Fruit fly (Drosophila melanogaster) whole organism, adult: ENCODE measurements around the gene Srg3.

Source experiments
- CG11617 ChIP-seq: fragments of 200-800 bp; sonication (Bioruptor generic); optimal IDR thresholded peaks from 2 replicates; lab custom pipeline; 2017; ENCODE audit warnings: mild to moderate bottlenecking, missing biosample characterization, missing genetic modification reagents, missing genetic modification characterization
- CG12768 ChIP-seq: fragments of 200-800 bp; sonication (Bioruptor generic); optimal IDR thresholded peaks from 2 replicates; lab custom pipeline; 2017; ENCODE audit warnings: missing biosample characterization, missing genetic modification characterization, mild to moderate bottlenecking, moderate library complexity, missing genetic modification reagents
- CG1620 ChIP-seq: fragments of 200-800 bp; sonication (Bioruptor generic); optimal IDR thresholded peaks from 2 replicates; lab custom pipeline; 2016; ENCODE audit warnings: missing biosample characterization, missing genetic modification characterization
- CG7045 ChIP-seq: fragments of 200-800 bp; sonication (Bioruptor generic); optimal IDR thresholded peaks from 2 replicates; lab custom pipeline; 2017; ENCODE audit warnings: missing biosample characterization, mild to moderate bottlenecking, missing genetic modification characterization
- CG7101 ChIP-seq: fragments of 200-800 bp; sonication (Bioruptor generic); optimal IDR thresholded peaks from 2 replicates; lab custom pipeline; 2018; ENCODE audit warnings: missing biosample characterization, mild to moderate bottlenecking, missing genetic modification characterization, moderate library complexity
- bab1 ChIP-seq: fragments of 200-800 bp; sonication (Bioruptor generic); optimal IDR thresholded peaks from 3 replicates; lab custom pipeline; 2019; ENCODE audit warnings: missing biosample characterization, mild to moderate bottlenecking, missing genetic modification characterization, moderate library complexity
- cic ChIP-seq: fragments of 200-800 bp; sonication (Bioruptor generic); optimal IDR thresholded peaks from 2 replicates; lab custom pipeline; 2017; ENCODE audit warnings: missing biosample characterization, mild to moderate bottlenecking, missing genetic modification characterization, moderate library complexity
- cnc ChIP-seq, 2 experiments: fragments of >200 bp; optimal IDR thresholded peaks; 2 replicates each; lab custom pipeline; 2017
- kay ChIP-seq: fragments of 200-800 bp; sonication (Bioruptor generic); peaks from one replicate; lab custom pipeline; 2016; ENCODE audit warnings: missing biosample characterization, missing genetic modification characterization, borderline replicate concordance
- ovo ChIP-seq: fragments of 200-800 bp; sonication (Bioruptor generic); optimal IDR thresholded peaks from 2 replicates; lab custom pipeline; 2016; ENCODE audit warnings: missing biosample characterization, missing genetic modification characterization
- tj ChIP-seq: fragments of 200-800 bp; sonication (Bioruptor generic); optimal IDR thresholded peaks from 3 replicates; lab custom pipeline; 2017; ENCODE audit warnings: missing biosample characterization, mild to moderate bottlenecking, missing genetic modification characterization, moderate library complexity

DNA sequence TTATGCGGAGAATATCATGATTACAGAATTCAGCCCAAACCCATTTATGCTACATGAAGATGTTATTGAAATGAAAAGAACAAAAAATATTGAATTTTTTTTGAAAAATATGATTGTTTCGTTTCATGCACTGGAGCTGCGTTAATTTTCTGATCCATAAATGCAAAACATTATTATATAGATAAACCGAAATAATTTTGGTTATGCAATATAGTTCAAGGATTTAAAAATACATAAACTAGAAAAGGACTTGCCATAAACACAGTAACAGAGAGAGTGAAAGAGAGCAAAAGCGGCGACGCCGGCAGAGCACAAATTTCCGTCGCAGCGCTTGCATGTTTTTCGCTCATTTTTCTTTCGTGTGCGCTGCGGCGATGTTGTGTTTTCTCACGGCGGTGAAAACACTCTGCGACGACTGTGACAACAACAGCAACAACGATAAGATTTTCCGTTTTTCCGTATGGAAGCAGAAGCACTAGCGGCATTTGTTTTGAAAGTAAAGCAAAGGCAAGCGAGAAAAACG is 19.3 kb downstream of the Srg3 start:
- TF ChIP-seq CG7101 (tag; lab: Kevin White, UChicago) = peak; percentile 91
- TF ChIP-seq ovo = no peak
- peak; percentile 81 for TF ChIP-seq kay
- TF ChIP-seq CG1620 = peak; percentile 14
- TF ChIP-seq tj (GFP tag; lab: Kevin White, UChicago) = peak; percentile 47
- TF ChIP-seq CG7045 (GFP tag; lab: Kevin White, UChicago) = peak; percentile 92
- TF ChIP-seq CG12768 (GFP tag; lab: Kevin White, UChicago) = peak; percentile 90
- TF ChIP-seq cnc (optimal IDR thresholded peaks at IDR 0.05; lab: Kevin White, UChicago) = no peak
- peak; percentile 89 for TF ChIP-seq bab1 (GFP tag; lab: Kevin White, UChicago)
- TF ChIP-seq CG11617 (GFP tag; lab: Kevin White, UChicago) = peak; percentile 90
- peak; percentile 52 for TF ChIP-seq cic
